Fruit fly (Drosophila melanogaster) whole organism, embryonic: ENCODE measurements around the gene CG31609.

Source experiments
- B-H2 ChIP-seq: fragments of 200-800 bp; sonication (Bioruptor generic); optimal IDR thresholded peaks from 2 replicates; lab custom pipeline; 2018; ENCODE audit warnings: missing biosample characterization, mild to moderate bottlenecking, missing genetic modification characterization
- CG10274 ChIP-seq: fragments of 200-800 bp; sonication (Bioruptor generic); optimal IDR thresholded peaks from 3 replicates; lab custom pipeline; 2017; ENCODE audit warnings: missing biosample characterization, mild to moderate bottlenecking, missing genetic modification characterization
- CG11504 ChIP-seq: fragments of 200-800 bp; sonication (Bioruptor generic); optimal IDR thresholded peaks from 3 replicates; lab custom pipeline; 2019; ENCODE audit warnings: missing biosample characterization, mild to moderate bottlenecking, missing genetic modification characterization, moderate library complexity
- CG11723 ChIP-seq: fragments of 200-800 bp; sonication (Bioruptor generic); optimal IDR thresholded peaks from 2 replicates; lab custom pipeline; 2017; ENCODE audit warnings: missing biosample characterization, mild to moderate bottlenecking, missing genetic modification characterization
- CG1792 ChIP-seq: fragments of 200-800 bp; sonication (Bioruptor generic); optimal IDR thresholded peaks from 2 replicates; lab custom pipeline; 2016; ENCODE audit warnings: missing biosample characterization, missing genetic modification characterization
- CG2202 ChIP-seq: fragments of 200-800 bp; sonication (Bioruptor generic); optimal IDR thresholded peaks from 2 replicates; lab custom pipeline; 2018; ENCODE audit warnings: missing biosample characterization, mild to moderate bottlenecking, missing genetic modification characterization
- CG3281 ChIP-seq: fragments of 200-800 bp; sonication (Bioruptor generic); optimal IDR thresholded peaks from 3 replicates; lab custom pipeline; 2017; ENCODE audit warnings: missing biosample characterization, mild to moderate bottlenecking, missing genetic modification characterization
- CG34224 ChIP-seq: fragments of 200-800 bp; sonication (Bioruptor generic); IDR thresholded peaks from 3 replicates; pipeline ENCODE4 v1.3.6; 2022; ENCODE audit warnings: missing biosample characterization, missing genetic modification characterization; ENCODE audit not compliant: partially characterized antibody
- CG34376 ChIP-seq: fragments of 200-800 bp; sonication (Bioruptor generic); optimal IDR thresholded peaks from 2 replicates; lab custom pipeline; 2018; ENCODE audit warnings: missing biosample characterization, mild to moderate bottlenecking, missing genetic modification characterization
- CG42726 ChIP-seq: fragments of 200-800 bp; sonication (Bioruptor generic); IDR thresholded peaks from 2 replicates; pipeline ENCODE4 v1.3.6; 2022; ENCODE audit warnings: missing biosample characterization, missing genetic modification characterization; ENCODE audit not compliant: partially characterized antibody
- CG4360 ChIP-seq: fragments of 200-800 bp; sonication (Bioruptor generic); IDR thresholded peaks from 2 replicates; pipeline ENCODE4 v1.3.6; 2022; ENCODE audit warnings: missing biosample characterization, missing genetic modification characterization
- CG4820 ChIP-seq: fragments of 200-800 bp; sonication (Bioruptor generic); optimal IDR thresholded peaks from 3 replicates; lab custom pipeline; 2016; ENCODE audit warnings: missing biosample characterization, missing genetic modification characterization
- CG5180 ChIP-seq: fragments of 200-800 bp; sonication (Bioruptor generic); optimal IDR thresholded peaks from 3 replicates; lab custom pipeline; 2017; ENCODE audit warnings: missing biosample characterization, missing genetic modification characterization, mild to moderate bottlenecking, moderate library complexity, missing genetic modification reagents
- CG6254 ChIP-seq: fragments of 200-800 bp; sonication (Bioruptor generic); optimal IDR thresholded peaks from 3 replicates; lab custom pipeline; 2017; ENCODE audit warnings: mild to moderate bottlenecking, missing biosample characterization, missing genetic modification reagents, missing genetic modification characterization
- CG6791 ChIP-seq: fragments of 200-800 bp; sonication (Bioruptor generic); IDR thresholded peaks from 3 replicates; pipeline ENCODE4 v1.3.6; 2022; ENCODE audit warnings: missing biosample characterization, missing genetic modification characterization; ENCODE audit not compliant: partially characterized antibody
- CG7963 ChIP-seq: fragments of 200-800 bp; sonication (Bioruptor generic); IDR thresholded peaks from 3 replicates; pipeline ENCODE4 v1.3.6; 2022; ENCODE audit warnings: missing biosample characterization, missing genetic modification characterization; ENCODE audit not compliant: partially characterized antibody
- CG8388 ChIP-seq: fragments of 200-800 bp; sonication (Bioruptor generic); optimal IDR thresholded peaks from 2 replicates; lab custom pipeline; 2019; ENCODE audit warnings: missing biosample characterization, mild to moderate bottlenecking, missing genetic modification characterization, moderate library complexity
- CG9876 ChIP-seq: fragments of 200-800 bp; sonication (Bioruptor generic); optimal IDR thresholded peaks from 2 replicates; lab custom pipeline; 2016; ENCODE audit warnings: missing biosample characterization, missing genetic modification characterization
- D19A ChIP-seq: fragments of 200-800 bp; optimal IDR thresholded peaks from 3 replicates; lab custom pipeline; 2019; ENCODE audit warnings: missing biosample characterization, mild to moderate bottlenecking, missing genetic modification characterization, moderate library complexity
- ERR ChIP-seq: fragments of 200-800 bp; sonication (Bioruptor generic); optimal IDR thresholded peaks from 2 replicates; lab custom pipeline; 2016; ENCODE audit warnings: missing biosample characterization, missing genetic modification characterization
- HLH54F ChIP-seq: fragments of 200-800 bp; sonication (Bioruptor generic); optimal IDR thresholded peaks from 3 replicates; lab custom pipeline; 2016; ENCODE audit warnings: missing biosample characterization, missing genetic modification characterization
- NFAT ChIP-seq: fragments of 200-800 bp; sonication (Bioruptor generic); IDR thresholded peaks from 2 replicates; pipeline ENCODE4 v1.3.6; 2022; ENCODE audit warnings: missing biosample characterization, missing genetic modification characterization
- Opbp ChIP-seq: fragments of 200-800 bp; sonication (Bioruptor generic); IDR thresholded peaks from 3 replicates; pipeline ENCODE4 v1.3.6; 2022; ENCODE audit warnings: missing biosample characterization, missing genetic modification characterization; ENCODE audit not compliant: partially characterized antibody
- Six4 ChIP-seq: fragments of 200-800 bp; sonication (Bioruptor generic); optimal IDR thresholded peaks from 2 replicates; lab custom pipeline; 2016; ENCODE audit warnings: missing biosample characterization, missing genetic modification characterization
- Spps ChIP-seq: fragments of 200-800 bp; sonication (Bioruptor generic); optimal IDR thresholded peaks from 2 replicates; lab custom pipeline; 2018; ENCODE audit warnings: missing biosample characterization, mild to moderate bottlenecking, missing genetic modification characterization
- Xrp1 ChIP-seq: fragments of 200-800 bp; sonication (Bioruptor generic); IDR thresholded peaks from 2 replicates; pipeline ENCODE4 v1.3.6; 2022; ENCODE audit warnings: missing biosample characterization, missing genetic modification characterization
- ap ChIP-seq: fragments of 200-800 bp; sonication (Bioruptor generic); IDR thresholded peaks from 2 replicates; pipeline ENCODE4 v1.3.6; 2022; ENCODE audit warnings: missing biosample characterization, missing genetic modification characterization
- chinmo ChIP-seq: fragments of 200-800 bp; sonication (Bioruptor generic); IDR thresholded peaks from 4 replicates; pipeline ENCODE4 v1.3.6; 2022; ENCODE audit warnings: missing biosample characterization, missing genetic modification characterization; ENCODE audit not compliant: partially characterized antibody
- ci ChIP-seq: fragments of 200-800 bp; sonication (Bioruptor generic); IDR thresholded peaks from 3 replicates; pipeline ENCODE4 v1.3.6; 2022; ENCODE audit warnings: missing biosample characterization, missing genetic modification characterization
- crol ChIP-seq: fragments of 200-800 bp; sonication (Bioruptor generic); IDR thresholded peaks from 2 replicates; pipeline ENCODE4 v1.3.6; 2022; ENCODE audit warnings: missing biosample characterization, missing genetic modification characterization
- crp ChIP-seq, 2 experiments: fragments of 200-800 bp; sonication (Bioruptor generic); optimal IDR thresholded peaks; 2 replicates in 1 of 2; 3 replicates in 1 of 2; lab custom pipeline; 2017; ENCODE audit warnings: missing biosample characterization in 2 of 2, missing genetic modification characterization in 2 of 2, mild to moderate bottlenecking in 1 of 2, moderate library complexity in 1 of 2
- dati ChIP-seq: fragments of 200-800 bp; sonication (Bioruptor generic); IDR thresholded peaks from 2 replicates; pipeline ENCODE4 v1.3.6; 2022; ENCODE audit warnings: missing biosample characterization, missing genetic modification characterization
- fd96Cb ChIP-seq: fragments of 200-800 bp; sonication (Bioruptor generic); optimal IDR thresholded peaks from 2 replicates; lab custom pipeline; 2018; ENCODE audit warnings: missing biosample characterization, mild to moderate bottlenecking, missing genetic modification characterization, moderate library complexity
- fru ChIP-seq: fragments of >200 bp; optimal IDR thresholded peaks from 2 replicates; lab custom pipeline; 2017
- kah ChIP-seq: fragments of 200-800 bp; sonication (Bioruptor generic); optimal IDR thresholded peaks from 2 replicates; lab custom pipeline; 2018; ENCODE audit warnings: missing biosample characterization, mild to moderate bottlenecking, missing genetic modification characterization
- lmd ChIP-seq: fragments of 200-800 bp; sonication (Bioruptor generic); IDR thresholded peaks from 2 replicates; pipeline ENCODE4 v1.3.6; 2022; ENCODE audit warnings: missing biosample characterization, missing genetic modification characterization
- nmo ChIP-seq: fragments of 200-800 bp; sonication (Bioruptor generic); optimal IDR thresholded peaks from 2 replicates; lab custom pipeline; 2018; ENCODE audit warnings: missing biosample characterization, mild to moderate bottlenecking, missing genetic modification characterization, moderate library complexity
- ro ChIP-seq: fragments of 200-800 bp; sonication (Bioruptor generic); IDR thresholded peaks from 2 replicates; pipeline ENCODE4 v1.3.6; 2022; ENCODE audit warnings: missing biosample characterization, missing genetic modification characterization
- sens ChIP-seq: fragments of 200-800 bp; sonication (Bioruptor generic); peaks from one replicate; lab custom pipeline; 2016; ENCODE audit warnings: missing biosample characterization, missing genetic modification characterization
- sim ChIP-seq: fragments of 200-800 bp; sonication (Bioruptor generic); IDR thresholded peaks from 2 replicates; pipeline ENCODE4 v1.3.6; 2022; ENCODE audit warnings: missing biosample characterization, missing genetic modification characterization
- sisA ChIP-seq: fragments of 200-800 bp; sonication (Bioruptor generic); IDR thresholded peaks from 2 replicates; pipeline ENCODE4 v1.3.6; 2022; ENCODE audit warnings: missing biosample characterization, missing genetic modification characterization
- tin ChIP-seq: fragments of 200-800 bp; sonication (Bioruptor generic); optimal IDR thresholded peaks from 3 replicates; lab custom pipeline; 2016; ENCODE audit warnings: missing biosample characterization, missing genetic modification characterization
- tio ChIP-seq: fragments of 200-800 bp; sonication (Bioruptor generic); optimal IDR thresholded peaks from 2 replicates; lab custom pipeline; 2017; ENCODE audit warnings: missing biosample characterization, missing genetic modification characterization, inconsistent platforms
- tna ChIP-seq: fragments of 200-800 bp; sonication (Bioruptor generic); IDR thresholded peaks from 2 replicates; pipeline ENCODE4 v1.3.6; 2022; ENCODE audit warnings: missing biosample characterization, missing genetic modification characterization; ENCODE audit not compliant: partially characterized antibody
- wek ChIP-seq: fragments of 200-800 bp; sonication (Bioruptor generic); optimal IDR thresholded peaks from 3 replicates; lab custom pipeline; 2018; ENCODE audit warnings: missing biosample characterization, mild to moderate bottlenecking, missing genetic modification characterization, moderate library complexity
- zfh1 ChIP-seq: fragments of 200-800 bp; sonication (Bioruptor generic); IDR thresholded peaks from 3 replicates; pipeline ENCODE4 v1.3.6; 2022; ENCODE audit warnings: missing biosample characterization, missing genetic modification characterization
- zfh2 ChIP-seq: fragments of 200-800 bp; sonication (Bioruptor generic); optimal IDR thresholded peaks from 2 replicates; lab custom pipeline; 2016; ENCODE audit warnings: missing biosample characterization, missing genetic modification characterization

CG31609 gene

DNA sequence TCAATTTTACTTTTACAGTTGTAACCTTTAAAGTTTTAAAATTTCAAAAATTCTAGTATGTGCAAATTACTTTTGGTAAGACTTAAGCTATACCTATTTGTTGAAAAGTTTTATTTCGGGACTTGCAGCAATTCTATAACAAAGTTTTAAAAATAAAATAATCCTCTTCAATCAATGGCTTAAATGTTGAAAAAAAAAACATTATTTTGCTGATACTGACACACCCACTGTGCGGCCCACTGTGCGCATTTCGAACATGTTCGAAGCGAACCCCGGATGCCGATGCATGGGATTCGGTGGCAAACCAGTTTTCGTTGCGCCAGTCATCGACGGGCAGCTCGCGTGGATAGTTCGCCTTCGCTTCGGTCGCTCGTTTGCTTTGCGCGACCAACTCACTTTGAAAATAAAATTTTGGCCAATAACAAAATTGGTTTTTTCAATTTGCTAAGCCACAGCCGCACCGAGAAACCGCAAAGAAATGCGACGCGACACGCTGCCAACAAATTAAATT is 28.1 kb downstream of the CG31609 start, which contains the start of gene CG32982 (continued):
- peak; percentile 91 for TF ChIP-seq zfh2 (GFP tag; lab: Kevin White, UChicago)
- TF ChIP-seq nmo (GFP tag; lab: Kevin White, UChicago) = peak; percentile 96
- peak; percentile 94 for TF ChIP-seq CG3281
- peak; percentile 89 for TF ChIP-seq D19A (tag; lab: Kevin White, UChicago)
- peak; percentile 94 for TF ChIP-seq fd96Cb (tag; lab: Kevin White, UChicago)
- TF ChIP-seq Six4 (GFP tag; lab: Kevin White, UChicago) = peak; percentile 87
- TF ChIP-seq B-H2 (GFP tag; lab: Kevin White, UChicago) = peak; percentile 63
- TF ChIP-seq, all 482 proteins: peak for 419

DNA sequence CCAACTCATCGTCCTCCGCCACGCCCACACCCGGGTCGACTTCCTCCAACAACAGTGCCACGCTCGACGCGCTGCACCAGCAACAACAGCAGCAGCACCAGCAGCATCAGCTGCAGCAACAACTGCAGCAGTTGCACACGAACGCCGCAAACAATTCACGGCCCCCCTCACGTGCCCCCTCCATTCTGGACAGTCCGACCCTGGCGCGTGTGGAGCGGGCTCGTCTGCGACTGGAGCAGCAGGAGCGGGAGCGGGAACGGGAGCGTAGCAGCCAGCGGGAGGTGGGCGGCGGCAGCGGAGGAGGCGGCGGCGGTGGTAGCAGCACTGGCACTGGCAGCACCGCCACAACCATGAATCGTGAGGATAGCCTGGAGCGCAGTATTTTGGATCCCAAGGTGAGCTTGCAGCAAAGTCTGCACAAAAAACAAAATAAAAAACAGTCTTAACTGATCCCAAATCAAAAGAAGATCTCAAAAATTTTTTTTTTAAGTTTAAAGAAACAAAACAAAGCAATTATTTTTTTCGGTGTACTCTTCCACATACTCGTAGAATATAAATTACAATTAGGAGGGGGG is 29.8 kb downstream of the CG31609 start:
- TF ChIP-seq CG8388 (GFP tag; lab: Kevin White, UChicago) = no peak
- peak; percentile 75 for TF ChIP-seq sens (GFP tag; lab: Kevin White, UChicago)
- peak; percentile 10; the same call in 1 of the 2 replicates for TF ChIP-seq ap (GFP tag; lab: Robert Waterston, UW)
- TF ChIP-seq CG6254 = no peak
- peak; percentile 49 for TF ChIP-seq CG4360 (GFP tag; lab: Robert Waterston, UW)
- TF ChIP-seq HLH54F (GFP tag; lab: Kevin White, UChicago) = no peak
- TF ChIP-seq ERR (GFP tag; lab: Kevin White, UChicago) = no peak
- 0 out of 2 replicates have a peak, but pooled peaks have one; percentile 17 for TF ChIP-seq lmd (GFP tag; lab: Robert Waterston, UW)
- no peak for TF ChIP-seq dati (GFP tag; lab: Robert Waterston, UW)
- no peak for TF ChIP-seq CG4820 (GFP tag; lab: Kevin White, UChicago)
- TF ChIP-seq CG34224 (GFP tag; lab: Robert Waterston, UW) = no peak
- no peak for TF ChIP-seq CG1792 (GFP tag; lab: Kevin White, UChicago)
- no peak for TF ChIP-seq Spps (tag; lab: Kevin White, UChicago)
- no peak for TF ChIP-seq tio (GFP tag; lab: Kevin White, UChicago)
- no peak for TF ChIP-seq fru
- TF ChIP-seq CG10274 (GFP tag; lab: Kevin White, UChicago) = no peak
- 0 out of 3 replicates have a peak, but pooled peaks have one; percentile 25 for TF ChIP-seq CG7963 (GFP tag; lab: Robert Waterston, UW)
- no peak for TF ChIP-seq ro
- TF ChIP-seq sim = no peak
- peak; percentile 68 for TF ChIP-seq CG5180 (GFP tag; lab: Kevin White, UChicago)
- TF ChIP-seq tna = no peak
- TF ChIP-seq Xrp1 (GFP tag; lab: Robert Waterston, UW) = 0 out of 2 replicates have a peak, but pooled peaks have one; percentile 11
- TF ChIP-seq Opbp (GFP tag; lab: Robert Waterston, UW) = 0 out of 3 replicates have a peak, but pooled peaks have one; percentile 30
- TF ChIP-seq sisA (GFP tag; lab: Robert Waterston, UW) = peak; percentile 3; the same call in 1 of the 2 replicates
- TF ChIP-seq ci = peak; percentile 25; the same call in 1 of the 3 replicates
- no peak for TF ChIP-seq tin
- no peak for TF ChIP-seq chinmo (GFP tag; lab: Robert Waterston, UW)
- 0 out of 3 replicates have a peak, but pooled peaks have one; percentile 54 for TF ChIP-seq CG6791
- 0 out of 2 replicates have a peak, but pooled peaks have one; percentile 22 for TF ChIP-seq NFAT
- peak; percentile 97 for TF ChIP-seq crol (GFP tag; lab: Robert Waterston, UW)
- no peak for TF ChIP-seq CG34376 (GFP tag; lab: Kevin White, UChicago)
- no peak for TF ChIP-seq CG9876 (GFP tag; lab: Kevin White, UChicago)
- no peak for TF ChIP-seq CG42726 (GFP tag; lab: Robert Waterston, UW)
- 0 out of 3 replicates have a peak, but pooled peaks have one; percentile 18 for TF ChIP-seq zfh1 (GFP tag; lab: Robert Waterston, UW)
- TF ChIP-seq CG11723 (GFP tag; lab: Kevin White, UChicago) = no peak
- no peak for TF ChIP-seq CG2202 (tag; lab: Kevin White, UChicago)
- no peak for TF ChIP-seq CG11504 (tag; lab: Kevin White, UChicago)
- TF ChIP-seq wek (GFP tag; lab: Kevin White, UChicago) = no peak
- TF ChIP-seq crp (GFP tag; optimal IDR thresholded peaks at IDR 0.05; lab: Kevin White, UChicago) = no peak
- no peak for TF ChIP-seq kah (GFP tag; lab: Kevin White, UChicago)
